Worm (Caenorhabditis elegans): ENCODE data around the gene fbxa-156.
"Not testable (repeated sequence)": the region's sequence is repeated elsewhere in the genome, so short reads cannot be mapped to it uniquely, and the experiment has no call there.

- TF ChIP-seq ztf-29, T22C8.4, tab-1, ztf-23 (GFP tag; IDR thresholded peaks at IDR 0.05): not testable (repeated sequence)
Measured at ce11 chrV:17894485-17894884, 2.1 kb downstream of the fbxa-156 start, which contains the start of gene C06H5.12.
